Fruit fly (Drosophila melanogaster): ENCODE data around the gene sgg.

DNA sequence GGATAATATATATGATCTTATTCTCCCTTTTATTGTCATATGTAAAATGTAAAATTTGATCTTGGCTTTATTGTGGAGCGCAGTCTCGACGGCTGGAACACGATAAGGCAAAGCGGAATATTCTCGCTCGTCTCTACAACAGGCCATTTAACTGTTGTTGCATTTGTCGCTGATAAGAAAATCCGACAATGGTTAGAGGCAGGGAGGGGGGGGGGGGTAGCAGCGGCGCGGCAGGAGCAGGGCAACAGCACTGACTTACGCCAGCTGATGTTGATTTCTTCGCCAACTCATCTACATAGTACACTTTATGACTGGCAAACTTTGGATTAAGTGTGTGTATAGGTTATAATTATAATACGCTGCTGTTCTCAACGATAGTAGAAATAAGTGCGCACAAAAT is 28.0 kb downstream of the sgg start:
- no peak for TF ChIP-seq CG8478 (optimal IDR thresholded peaks at IDR 0.05)
- no peak for TF ChIP-seq CTCF (optimal IDR thresholded peaks at IDR 0.05)

All from S2 (cell line).